Worm (Caenorhabditis elegans): ENCODE measurements around the gene cit-1.1.

The cit-1.1 gene

ce11 chrIII:7956965-7957364 lies 52.7 kb downstream of the cit-1.1 start, which contains the start of gene C29E4.9:
TSS of gene C29E4.9 (minus strand) at chrIII:7957065.
- TF ChIP-seq dao-5 (tag; optimal IDR thresholded peaks at IDR 0.05) (no peak), him-1 (tag; optimal IDR thresholded peaks at IDR 0.05) (no peak), W03F9.2 (tag; optimal IDR thresholded peaks at IDR 0.05) (no peak)
